Fruit fly (Drosophila melanogaster) whole organism, adult: ENCODE measurements around the gene CG17928.

ENCODE experiments used
- CG11617 ChIP-seq: fragments of 200-800 bp; sonication (Bioruptor generic); optimal IDR thresholded peaks from 2 replicates; lab custom pipeline; 2017; ENCODE audit warnings: mild to moderate bottlenecking, missing biosample characterization, missing genetic modification reagents, missing genetic modification characterization
- CG14711 ChIP-seq: fragments of 200-800 bp; sonication (Bioruptor generic); optimal IDR thresholded peaks from 2 replicates; lab custom pipeline; 2018; ENCODE audit warnings: missing biosample characterization, mild to moderate bottlenecking, missing genetic modification characterization, moderate library complexity
- CG5204 ChIP-seq: fragments of 200-800 bp; sonication (Bioruptor generic); optimal IDR thresholded peaks from 2 replicates; lab custom pipeline; 2016; ENCODE audit warnings: missing biosample characterization, missing genetic modification characterization
- CG7045 ChIP-seq: fragments of 200-800 bp; sonication (Bioruptor generic); optimal IDR thresholded peaks from 2 replicates; lab custom pipeline; 2017; ENCODE audit warnings: missing biosample characterization, mild to moderate bottlenecking, missing genetic modification characterization
- CG7101 ChIP-seq: fragments of 200-800 bp; sonication (Bioruptor generic); optimal IDR thresholded peaks from 2 replicates; lab custom pipeline; 2018; ENCODE audit warnings: missing biosample characterization, mild to moderate bottlenecking, missing genetic modification characterization, moderate library complexity
- Clk ChIP-seq: fragments of 200-800 bp; sonication (Bioruptor generic); optimal IDR thresholded peaks from 2 replicates; lab custom pipeline; 2017; ENCODE audit warnings: missing biosample characterization, missing genetic modification characterization
- Mnt ChIP-seq: fragments of 200-800 bp; sonication (Bioruptor generic); optimal IDR thresholded peaks from 2 replicates; lab custom pipeline; 2016; ENCODE audit warnings: missing biosample characterization, mild to moderate bottlenecking, missing genetic modification characterization
- kay ChIP-seq: fragments of 200-800 bp; sonication (Bioruptor generic); peaks from one replicate; lab custom pipeline; 2016; ENCODE audit warnings: missing biosample characterization, missing genetic modification characterization, borderline replicate concordance
- ovo ChIP-seq: fragments of 200-800 bp; sonication (Bioruptor generic); optimal IDR thresholded peaks from 2 replicates; lab custom pipeline; 2016; ENCODE audit warnings: missing biosample characterization, missing genetic modification characterization
- pad ChIP-seq: fragments of 200-800 bp; sonication (Bioruptor generic); optimal IDR thresholded peaks from 3 replicates; lab custom pipeline; 2017; ENCODE audit warnings: missing biosample characterization, missing genetic modification characterization, mild to moderate bottlenecking, moderate library complexity, missing genetic modification reagents

DNA sequence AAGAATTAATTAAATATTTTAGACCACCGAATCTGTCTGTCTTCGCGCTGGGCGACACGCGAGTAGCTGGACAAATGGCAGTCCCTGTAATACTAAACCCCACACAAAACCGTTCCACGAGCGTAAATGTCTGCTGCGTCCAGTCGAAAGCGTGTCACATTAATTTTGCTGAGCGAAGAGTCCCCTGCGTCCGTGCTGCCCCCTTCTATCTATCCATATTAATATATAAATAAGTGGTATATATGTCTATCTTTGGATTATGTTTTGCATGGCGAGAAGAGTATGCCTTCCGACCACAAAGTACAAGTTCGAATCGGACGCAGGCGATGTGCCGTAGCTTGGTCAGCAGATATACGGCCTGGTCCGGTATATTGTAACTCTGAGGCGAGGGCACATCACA is 39.0 kb upstream of the CG17928 start:
- TF ChIP-seq Mnt (GFP tag; lab: Kevin White, UChicago) (no peak), pad (GFP tag; lab: Kevin White, UChicago) (no peak), CG7101 (no peak), ovo (no peak), CG7045 (GFP tag; lab: Kevin White, UChicago) (no peak), Clk (no peak), CG11617 (GFP tag; lab: Kevin White, UChicago) (no peak), kay (no peak), CG5204 (GFP tag; lab: Kevin White, UChicago) (no peak), CG14711 (no peak)
